Worm (Caenorhabditis elegans): Measurements from ENCODE around the gene cut-5.
A peak's percentile ranks its signal among the peaks of the same experiment; 100 is the strongest.

Gene cut-5

DNA sequence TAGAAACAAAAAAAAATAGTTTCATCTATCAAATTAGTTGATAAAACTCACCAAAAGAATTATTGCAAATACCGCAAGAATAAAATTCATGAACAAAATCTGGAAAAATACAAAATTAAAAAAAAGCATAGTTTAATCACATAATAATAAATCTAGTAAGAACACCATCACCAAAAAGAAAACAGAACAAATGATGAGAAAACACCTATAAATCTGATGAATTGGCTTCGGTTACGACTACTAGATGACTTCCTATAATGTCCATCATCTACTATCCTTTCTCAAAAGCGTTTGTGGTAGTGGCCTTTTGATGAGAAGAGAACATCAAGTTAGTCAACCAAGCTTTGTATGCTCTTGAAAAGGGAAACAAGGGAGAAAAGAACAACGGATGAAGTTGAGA is at the start of gene cut-5:
Gene cut-5, minus strand, starts transcription at position 101 of the 400 bp plus-strand sequence.
- TF ChIP-seq unc-30 (tag; optimal IDR thresholded peaks at IDR 0.05) (no peak), vab-15 (tag; optimal IDR thresholded peaks at IDR 0.05) (no peak), sptf-1 (tag; optimal IDR thresholded peaks at IDR 0.05) (no peak), fos-1 (tag; optimal IDR thresholded peaks at IDR 0.05) (no peak), nhr-77 (tag; optimal IDR thresholded peaks at IDR 0.05) (no peak), grh-1 (GFP tag; IDR thresholded peaks at IDR 0.05) (no peak), dsc-1 (tag; optimal IDR thresholded peaks at IDR 0.05) (no peak), ceh-63 (GFP tag; optimal IDR thresholded peaks at IDR 0.05) (no peak), skn-1 (tag; optimal IDR thresholded peaks at IDR 0.05) (no peak), zag-1 (tag; optimal IDR thresholded peaks at IDR 0.05) (no peak), lin-13 (GFP tag; optimal IDR thresholded peaks at IDR 0.05) (no peak), elt-2 (tag; optimal IDR thresholded peaks at IDR 0.05) (no peak), fkh-4 (tag; optimal IDR thresholded peaks at IDR 0.05; ENCODE audit: borderline replicate concordance) (no peak), pax-3 (tag; optimal IDR thresholded peaks at IDR 0.05) (no peak), hlh-17 (GFP tag; optimal IDR thresholded peaks at IDR 0.05; ENCODE audit: borderline replicate concordance) (no peak), lir-3 (tag; optimal IDR thresholded peaks at IDR 0.05; ENCODE audit: poor library complexity) (no peak), mab-9 (GFP tag; IDR thresholded peaks at IDR 0.05) (no peak), lin-35 (GFP tag; optimal IDR thresholded peaks at IDR 0.05) (no peak), mef-2 (tag; optimal IDR thresholded peaks at IDR 0.05) (no peak)

DNA sequence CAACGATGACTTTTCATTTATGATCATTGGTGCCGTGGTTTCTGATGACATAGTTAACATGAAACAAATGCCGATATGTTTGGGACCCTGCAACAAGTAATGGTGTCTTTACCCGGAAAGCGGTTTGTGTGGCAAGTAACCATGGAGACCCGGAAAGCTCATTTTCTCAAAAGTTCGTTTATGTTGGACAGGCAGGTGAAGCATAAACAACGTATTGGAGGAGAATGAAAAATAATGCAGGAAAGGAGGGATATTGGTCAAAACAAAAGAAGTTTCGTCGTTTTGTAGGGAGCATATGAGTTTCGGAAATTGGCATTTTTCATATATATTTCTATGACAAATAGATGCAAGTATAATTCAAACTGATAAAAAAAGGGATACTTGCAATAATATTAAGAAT is 48.4 kb upstream of the cut-5 start, which contains the start of gene dyf-6:
Gene dyf-6, minus strand, starts transcription at position 101 of the 400 bp plus-strand sequence.
- TF ChIP-seq pqm-1 (tag; optimal IDR thresholded peaks at IDR 0.05) (no peak), mab-9 (GFP tag; IDR thresholded peaks at IDR 0.05) (no peak), F16B12.6 (tag; optimal IDR thresholded peaks at IDR 0.05) (no peak), zip-4 (GFP tag; optimal IDR thresholded peaks at IDR 0.05) (no peak), nhr-20 (tag; optimal IDR thresholded peaks at IDR 0.05) (no peak), nhr-47 (tag; optimal IDR thresholded peaks at IDR 0.05) (no peak), sptf-1 (tag; optimal IDR thresholded peaks at IDR 0.05) (no peak), egl-13 (tag; optimal IDR thresholded peaks at IDR 0.05) (no peak), C34B4.2 (tag; optimal IDR thresholded peaks at IDR 0.05) (no peak), nhr-11 (tag; optimal IDR thresholded peaks at IDR 0.05) (no peak), lin-39 (tag; optimal IDR thresholded peaks at IDR 0.05) (no peak), fos-1 (tag; optimal IDR thresholded peaks at IDR 0.05) (no peak), swsn-7 (tag; optimal IDR thresholded peaks at IDR 0.05) (no peak)

DNA sequence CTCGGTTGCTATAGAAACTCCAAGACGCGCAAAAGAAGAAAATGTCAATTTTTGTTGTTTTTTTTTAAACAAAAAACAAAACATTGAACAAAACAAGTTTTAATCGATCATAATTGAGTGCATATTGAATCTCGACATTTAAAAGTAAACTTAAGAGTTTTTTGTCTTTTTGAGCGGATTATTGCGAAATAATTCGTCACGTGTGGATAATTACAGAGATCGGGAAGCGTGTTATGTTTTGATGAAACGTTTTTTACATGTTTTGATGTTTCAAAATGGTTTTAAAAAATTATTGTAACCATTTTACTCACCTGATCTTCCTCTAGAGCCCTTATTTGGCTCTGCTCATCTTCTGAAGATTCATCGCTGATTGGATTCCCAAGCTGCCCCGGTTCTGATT is 48.0 kb upstream of the cut-5 start:
- TF ChIP-seq nhr-85 (tag) (peak; percentile 10), nhr-71 (tag; optimal IDR thresholded peaks at IDR 0.05) (peak; percentile 46), fkh-8 (tag; optimal IDR thresholded peaks at IDR 0.05) (peak; percentile 62), zip-4 (GFP tag; optimal IDR thresholded peaks at IDR 0.05) (peak; percentile 56), dsc-1 (tag; optimal IDR thresholded peaks at IDR 0.05) (peak; percentile 36), irx-1 (tag; optimal IDR thresholded peaks at IDR 0.05) (no peak), lin-14 (GFP tag; optimal IDR thresholded peaks at IDR 0.05) (peak; percentile 24), unc-86 (tag; optimal IDR thresholded peaks at IDR 0.05) (no peak), nhr-47 (tag; optimal IDR thresholded peaks at IDR 0.05) (peak; percentile 8), rnt-1 (tag; optimal IDR thresholded peaks at IDR 0.05) (no peak)

DNA sequence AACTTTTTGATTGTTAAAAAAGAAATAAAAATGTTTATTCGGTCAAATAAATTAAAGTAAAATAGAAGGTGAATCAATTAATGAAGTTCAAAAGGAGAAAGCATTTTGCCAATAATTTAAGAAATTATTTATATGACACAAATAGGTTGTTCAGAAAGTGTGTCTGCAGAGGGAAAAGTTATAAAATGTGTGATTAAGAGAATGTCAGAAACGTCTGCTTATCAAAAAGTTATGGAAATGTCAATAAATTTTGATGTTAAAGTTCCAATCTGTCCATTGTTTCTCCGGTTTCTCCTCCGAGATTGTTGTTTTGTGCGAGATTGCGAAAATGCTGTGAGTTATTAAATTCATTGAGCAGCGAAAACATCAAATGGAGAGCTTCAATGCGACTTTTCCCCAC is 41.7 kb upstream of the cut-5 start, which contains the start of gene rme-4:
Gene rme-4, minus strand, starts transcription at position 168 of the 400 bp plus-strand sequence.
- no peak for TF ChIP-seq nhr-84 (tag; optimal IDR thresholded peaks at IDR 0.05)
- no peak for TF ChIP-seq hlh-4 (tag; optimal IDR thresholded peaks at IDR 0.05)
- TF ChIP-seq skn-1 (tag; optimal IDR thresholded peaks at IDR 0.05) = no peak
- TF ChIP-seq dsc-1 (tag; optimal IDR thresholded peaks at IDR 0.05) = no peak
- TF ChIP-seq hlh-17 (GFP tag; optimal IDR thresholded peaks at IDR 0.05; ENCODE audit: borderline replicate concordance) = no peak
- TF ChIP-seq mep-1 (tag; optimal IDR thresholded peaks at IDR 0.05) = no peak
- TF ChIP-seq unc-130 (tag; optimal IDR thresholded peaks at IDR 0.05) = no peak
- TF ChIP-seq fkh-4 (tag; optimal IDR thresholded peaks at IDR 0.05; ENCODE audit: borderline replicate concordance) = no peak
- TF ChIP-seq ztf-4 (tag; optimal IDR thresholded peaks at IDR 0.05) = no peak
- no peak for TF ChIP-seq lin-13 (GFP tag; optimal IDR thresholded peaks at IDR 0.05)
- no peak for TF ChIP-seq ceh-8 (GFP tag; optimal IDR thresholded peaks at IDR 0.05)
- no peak for TF ChIP-seq sup-37 (GFP tag; optimal IDR thresholded peaks at IDR 0.05)
- TF ChIP-seq unc-98 (GFP tag; IDR thresholded peaks at IDR 0.05) = no peak
- no peak for TF ChIP-seq elt-3 (tag; optimal IDR thresholded peaks at IDR 0.05)
- no peak for TF ChIP-seq nhr-77 (tag; optimal IDR thresholded peaks at IDR 0.05)
- no peak for TF ChIP-seq ama-1 (optimal IDR thresholded peaks at IDR 0.05)
- TF ChIP-seq ceh-63 (GFP tag; optimal IDR thresholded peaks at IDR 0.05) = no peak
- no peak for TF ChIP-seq blmp-1 (tag; optimal IDR thresholded peaks at IDR 0.05)
- no peak for TF ChIP-seq pag-3 (tag; optimal IDR thresholded peaks at IDR 0.05; ENCODE audit: borderline replicate concordance, insufficient read depth)
